Worm (Caenorhabditis elegans): ENCODE data around the gene W01B6.5.

The W01B6.5 gene

ce11 chrIV:10112570-10112969 is 36.6 kb downstream of the W01B6.5 start, which contains the start of gene nsph-3.2:
nsph-3.2 (plus strand) TSS chrIV:10112870.
- TF ChIP-seq ama-1 (optimal IDR thresholded peaks at IDR 0.05) (no peak), mdl-1 (tag; optimal IDR thresholded peaks at IDR 0.05) (no peak), fos-1 (tag; optimal IDR thresholded peaks at IDR 0.05) (no peak), lin-39 (tag; optimal IDR thresholded peaks at IDR 0.05) (no peak), nhr-129 (tag; optimal IDR thresholded peaks at IDR 0.05) (no peak), elt-3 (tag; optimal IDR thresholded peaks at IDR 0.05) (no peak), ceh-16 (tag; optimal IDR thresholded peaks at IDR 0.05) (no peak), elt-1 (tag; optimal IDR thresholded peaks at IDR 0.05) (no peak), nhr-237 (tag; optimal IDR thresholded peaks at IDR 0.05) (no peak), nhr-23 (tag; optimal IDR thresholded peaks at IDR 0.05) (no peak), C34F6.9 (tag; optimal IDR thresholded peaks at IDR 0.05) (no peak), F13H6.1 (tag; optimal IDR thresholded peaks at IDR 0.05) (no peak), peb-1 (tag; optimal IDR thresholded peaks at IDR 0.05) (no peak), alr-1 (tag; optimal IDR thresholded peaks at IDR 0.05) (no peak), aly-2 (tag; optimal IDR thresholded peaks at IDR 0.05) (no peak)

DNA sequence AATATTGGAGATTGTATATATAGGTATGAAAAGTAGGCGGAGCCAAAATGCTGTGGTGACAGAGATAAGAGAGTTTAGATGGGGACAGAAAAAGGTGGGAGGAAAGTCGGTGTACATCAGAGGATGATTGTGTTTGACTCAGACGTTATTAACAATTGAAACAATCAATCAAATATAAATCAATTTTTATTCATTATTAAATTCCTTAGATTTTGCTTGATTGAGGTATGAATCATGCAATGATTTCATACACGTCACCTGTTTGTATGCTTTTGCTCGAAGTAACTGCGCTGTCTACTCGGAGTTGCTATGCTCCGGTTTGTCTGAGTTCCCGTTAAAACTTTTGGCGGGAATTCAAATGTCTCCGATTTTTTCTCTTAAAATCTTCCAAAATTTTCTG is 39.1 kb downstream of the W01B6.5 start, which contains the start of gene C04G2.10:
TSS of gene C04G2.10 (plus strand) at position 301 of the 400 bp plus-strand sequence.
- no peak for TF ChIP-seq alr-1 (tag; optimal IDR thresholded peaks at IDR 0.05)
- TF ChIP-seq Y55F3AM.14 (GFP tag; optimal IDR thresholded peaks at IDR 0.05), result no peak
- TF ChIP-seq nhr-25 (tag; optimal IDR thresholded peaks at IDR 0.05), result no peak
- TF ChIP-seq elt-3 (tag; optimal IDR thresholded peaks at IDR 0.05), result no peak
- no peak for TF ChIP-seq nhr-21 (tag; optimal IDR thresholded peaks at IDR 0.05)
- no peak for TF ChIP-seq crh-2 (tag; optimal IDR thresholded peaks at IDR 0.05)
- no peak for TF ChIP-seq ZK546.5 (tag; optimal IDR thresholded peaks at IDR 0.05)

- TF ChIP-seq sma-9 (GFP tag; optimal IDR thresholded peaks at IDR 0.05), result no peak
- TF ChIP-seq sma-9 (tag; optimal IDR thresholded peaks at IDR 0.05), result no peak
- no peak for TF ChIP-seq F13H6.1 (tag; optimal IDR thresholded peaks at IDR 0.05)
- no peak for TF ChIP-seq ztf-4 (tag; optimal IDR thresholded peaks at IDR 0.05)
- no peak for TF ChIP-seq nhr-10 (tag; optimal IDR thresholded peaks at IDR 0.05)
- TF ChIP-seq unc-62 (GFP tag; optimal IDR thresholded peaks at IDR 0.05), result no peak
- TF ChIP-seq ztf-11 (tag; optimal IDR thresholded peaks at IDR 0.05), result no peak
- TF ChIP-seq nhr-237 (tag; optimal IDR thresholded peaks at IDR 0.05), result no peak
Observed at ce11 chrIV:10116765-10117164, 40.8 kb downstream of the W01B6.5 start.

ce11 chrIV:10122205-10122604 is 46.2 kb downstream of the W01B6.5 start, which contains the start of gene irld-21:
irld-21 (minus strand) TSS chrIV:10122305.
- no peak for TF ChIP-seq zag-1 (tag; optimal IDR thresholded peaks at IDR 0.05)
- TF ChIP-seq lin-11 (tag; optimal IDR thresholded peaks at IDR 0.05), result no peak

DNA sequence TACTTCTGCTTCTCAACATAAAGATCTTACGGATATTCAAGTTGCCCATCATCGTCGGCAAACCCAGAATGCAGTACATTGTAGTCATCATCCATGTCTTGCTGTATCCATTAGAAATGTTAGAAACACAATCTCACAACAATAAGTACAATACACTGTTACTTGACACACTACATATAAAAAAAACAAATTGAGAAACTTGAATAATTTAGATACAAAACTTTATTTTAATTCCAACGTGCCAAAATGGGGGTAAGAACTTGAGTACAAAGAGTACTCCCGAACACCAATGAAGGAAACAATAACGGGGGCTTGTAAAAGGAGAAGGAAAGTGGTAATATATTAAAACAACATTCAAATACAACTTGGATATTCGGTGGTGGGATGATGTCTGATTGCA is 50.5 kb downstream of the W01B6.5 start, which contains the start of gene ctf-18:
TSS of gene ctf-18 (minus strand) at position 101 of the 400 bp plus-strand sequence.
- TF ChIP-seq ceh-82 (tag; optimal IDR thresholded peaks at IDR 0.05), result no peak
- TF ChIP-seq aly-2 (tag; optimal IDR thresholded peaks at IDR 0.05), result no peak
- no peak for TF ChIP-seq mbf-1 (tag; optimal IDR thresholded peaks at IDR 0.05)
- no peak for TF ChIP-seq nhr-129 (tag; optimal IDR thresholded peaks at IDR 0.05)
- no peak for TF ChIP-seq sem-4 (tag; optimal IDR thresholded peaks at IDR 0.05)
- no peak for TF ChIP-seq ztf-4 (tag; optimal IDR thresholded peaks at IDR 0.05)
- TF ChIP-seq fos-1 (tag; optimal IDR thresholded peaks at IDR 0.05), result no peak
- no peak for TF ChIP-seq unc-39 (tag; optimal IDR thresholded peaks at IDR 0.05)
- TF ChIP-seq ZK546.5 (tag; optimal IDR thresholded peaks at IDR 0.05), result no peak
- no peak for TF ChIP-seq ztf-11 (tag; optimal IDR thresholded peaks at IDR 0.05)
- no peak for TF ChIP-seq blmp-1 (tag; optimal IDR thresholded peaks at IDR 0.05; ENCODE audit: insufficient read depth)
- no peak for TF ChIP-seq mdl-1 (tag; optimal IDR thresholded peaks at IDR 0.05)
- no peak for TF ChIP-seq ceh-16 (tag; optimal IDR thresholded peaks at IDR 0.05)
- TF ChIP-seq nhr-21 (tag; optimal IDR thresholded peaks at IDR 0.05), result no peak
- TF ChIP-seq nhr-77 (tag; optimal IDR thresholded peaks at IDR 0.05), result no peak
- no peak for TF ChIP-seq alr-1 (tag; optimal IDR thresholded peaks at IDR 0.05)
- no peak for TF ChIP-seq nhr-12 (tag; optimal IDR thresholded peaks at IDR 0.05)
- TF ChIP-seq nhr-237 (tag; optimal IDR thresholded peaks at IDR 0.05), result no peak
